Worm (Caenorhabditis elegans): ENCODE measurements around the gene ccch-1.

- TF ChIP-seq W03F9.2 (tag; optimal IDR thresholded peaks at IDR 0.05) = no peak
- no peak for TF ChIP-seq him-1 (tag; optimal IDR thresholded peaks at IDR 0.05)
Measured at ce11 chrV:11506347-11506746, 21.3 kb upstream of the ccch-1 start.
